Fruit fly (Drosophila melanogaster): Measurements from ENCODE around the gene MED30.

DNA sequence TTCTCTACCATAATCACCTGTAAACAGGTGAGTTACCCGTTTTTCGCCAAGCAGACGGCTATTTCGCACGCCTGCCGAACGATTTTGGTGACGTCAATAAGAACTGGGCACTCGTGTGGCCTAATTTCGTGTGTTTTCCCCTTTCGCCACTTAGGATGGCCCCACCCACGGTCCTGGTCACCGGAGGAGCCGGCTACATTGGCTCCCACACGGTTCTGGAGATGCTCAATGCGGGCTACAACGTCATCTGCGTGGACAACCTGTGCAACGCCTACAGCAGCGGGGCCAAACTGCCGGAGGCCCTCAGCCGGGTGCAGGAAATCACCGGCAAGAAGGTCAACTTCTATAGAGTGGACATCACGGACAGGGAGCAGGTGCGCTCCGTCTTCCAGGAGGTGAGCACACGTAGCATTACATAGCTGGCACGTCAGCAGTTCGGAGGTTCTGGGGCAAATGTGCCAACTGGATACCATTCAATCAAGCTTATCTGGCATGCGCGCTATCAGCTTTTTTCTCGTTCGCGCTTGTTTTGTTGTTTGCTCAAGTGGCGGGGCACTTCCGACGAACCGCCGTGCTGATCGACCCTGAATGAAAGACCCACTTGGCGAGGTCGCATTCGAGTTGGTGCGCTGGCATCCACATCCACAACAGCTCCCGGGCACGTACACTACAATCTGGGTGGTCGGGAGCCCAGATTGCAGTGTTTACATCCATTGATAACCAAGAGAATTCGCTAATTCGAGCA is 4.7 kb downstream of the MED30 start:
- no peak for TF ChIP-seq Dfd (GFP tag; optimal IDR thresholded peaks at IDR 0.05)
- TF ChIP-seq pan (optimal IDR thresholded peaks at IDR 0.05) = no peak
- no peak for TF ChIP-seq jim (GFP tag; optimal IDR thresholded peaks at IDR 0.05)
- TF ChIP-seq OdsH (GFP tag; optimal IDR thresholded peaks at IDR 0.05) = no peak
- no peak for TF ChIP-seq CrebA (GFP tag; optimal IDR thresholded peaks at IDR 0.05; ENCODE audit: borderline replicate concordance)
